Worm (Caenorhabditis elegans) whole organism, L1 larva: ENCODE results near the gene nfyc-1.

Experiments used
- C34B4.2 ChIP-seq: sonication (generic microtip); optimal IDR thresholded peaks from 2 replicates; lab custom pipeline; 2017; ENCODE audit warnings: mild to moderate bottlenecking, missing genetic modification characterization, missing compliant biosample characterization
- F16B12.6 ChIP-seq: fragments of 150-350 bp; optimal IDR thresholded peaks from 2 replicates; lab custom pipeline; 2014; ENCODE audit warnings: missing biosample characterization, missing genetic modification characterization
- Y116A8C.19 ChIP-seq: sonication (generic microtip); optimal IDR thresholded peaks from 2 replicates; lab custom pipeline; 2016; ENCODE audit warnings: missing compliant biosample characterization, missing genetic modification characterization, borderline replicate concordance
- alr-1 ChIP-seq: fragments of 200-800 bp; sonication (Bioruptor generic); optimal IDR thresholded peaks from 2 replicates; lab custom pipeline; 2018; ENCODE audit warnings: borderline replicate concordance, mild to moderate bottlenecking, missing genetic modification characterization, missing compliant biosample characterization
- aly-2 ChIP-seq: fragments of 150-350 bp; optimal IDR thresholded peaks from 2 replicates; lab custom pipeline; 2014; ENCODE audit warnings: missing biosample characterization, missing genetic modification characterization
- blmp-1 ChIP-seq: fragments of 150-350 bp; optimal IDR thresholded peaks from 2 replicates; lab custom pipeline; 2014; ENCODE audit warnings: missing biosample characterization, missing genetic modification characterization
- ceh-8 ChIP-seq: fragments of 200-800 bp; sonication (Bioruptor generic); optimal IDR thresholded peaks from 2 replicates; lab custom pipeline; 2018; ENCODE audit warnings: mild to moderate bottlenecking, missing genetic modification characterization, moderate library complexity, missing compliant biosample characterization
- ceh-82 ChIP-seq, 3 experiments: fragments of 150-350 bp in 1 of 3; sonication (generic microtip) in 2 of 3; optimal IDR thresholded peaks; 2 replicates each; lab custom pipeline; 2014 to 2017; ENCODE audit warnings: missing biosample characterization in 3 of 3, missing genetic modification characterization in 3 of 3
- ceh-88 ChIP-seq: fragments of 200-800 bp; sonication (Bioruptor generic); IDR thresholded peaks from 2 replicates; pipeline ENCODE4 v1.3.6; 2022; ENCODE audit warnings: missing genetic modification characterization, missing compliant biosample characterization
- efl-1 ChIP-seq, 4 experiments: fragments of 150-350 bp; optimal IDR thresholded peaks in 3 of 4; peaks in 1 of 4; 1 replicate in 1 of 4; 2 replicates in 3 of 4; lab custom pipeline; 2014; ENCODE audit warnings: missing biosample characterization in 2 of 4, missing genetic modification characterization in 2 of 4, missing genetic modification reagents in 2 of 4
- egl-13 ChIP-seq: sonication (generic microtip); optimal IDR thresholded peaks from 2 replicates; lab custom pipeline; 2016; ENCODE audit warnings: missing genotype, missing genetic modification reagents, missing genetic modification characterization, missing compliant biosample characterization
- ets-5 ChIP-seq: fragments of 200-800 bp; sonication (Bioruptor generic); IDR thresholded peaks from 2 replicates; pipeline ENCODE4 v1.3.6; 2022; ENCODE audit warnings: missing genetic modification characterization, missing compliant biosample characterization
- fos-1 ChIP-seq: fragments of 150-350 bp; optimal IDR thresholded peaks from 2 replicates; lab custom pipeline; 2014; ENCODE audit warnings: missing biosample characterization, missing genetic modification characterization
- hlh-17 ChIP-seq: fragments of 200-800 bp; sonication (Bioruptor generic); optimal IDR thresholded peaks from 2 replicates; lab custom pipeline; 2018; ENCODE audit warnings: missing genetic modification characterization, mild to moderate bottlenecking, missing compliant biosample characterization, moderate library complexity, borderline replicate concordance
- hlh-4 ChIP-seq: sonication (generic microtip); optimal IDR thresholded peaks from 2 replicates; lab custom pipeline; 2016; ENCODE audit warnings: mild to moderate bottlenecking, missing genetic modification characterization, missing compliant biosample characterization
- irx-1 ChIP-seq: sonication (generic microtip); optimal IDR thresholded peaks from 2 replicates; lab custom pipeline; 2016; ENCODE audit warnings: missing genetic modification characterization, missing compliant biosample characterization
- lin-13 ChIP-seq: fragments of 150-350 bp; optimal IDR thresholded peaks from 2 replicates; lab custom pipeline; 2014; ENCODE audit warnings: missing biosample characterization, missing genetic modification reagents, missing genetic modification characterization
- lin-39 ChIP-seq: fragments of 150-350 bp; optimal IDR thresholded peaks from 2 replicates; lab custom pipeline; 2014; ENCODE audit warnings: missing biosample characterization, missing genetic modification reagents, missing genetic modification characterization
- lir-3 ChIP-seq: sonication (generic microtip); optimal IDR thresholded peaks from 2 replicates; lab custom pipeline; 2016; ENCODE audit warnings: mild to moderate bottlenecking, missing genetic modification characterization, moderate library complexity, missing compliant biosample characterization; ENCODE audit not compliant: poor library complexity
- mdl-1 ChIP-seq, 2 experiments: fragments of 150-350 bp; optimal IDR thresholded peaks; 2 replicates each; lab custom pipeline; 2014 to 2017; ENCODE audit warnings: missing biosample characterization in 2 of 2, missing genetic modification characterization in 2 of 2, inconsistent platforms in 1 of 2
- mef-2 ChIP-seq: fragments of 150-350 bp; optimal IDR thresholded peaks from 2 replicates; lab custom pipeline; 2014; ENCODE audit warnings: missing biosample characterization, missing genetic modification characterization
- nhr-11 ChIP-seq: fragments of 150-350 bp; optimal IDR thresholded peaks from 2 replicates; lab custom pipeline; 2014; ENCODE audit warnings: missing biosample characterization, missing genetic modification characterization
- nhr-12 ChIP-seq: sonication (generic microtip); optimal IDR thresholded peaks from 2 replicates; lab custom pipeline; 2017; ENCODE audit warnings: missing biosample characterization, missing genetic modification characterization
- nhr-19 ChIP-seq: fragments of 200-800 bp; sonication (Bioruptor generic); conservative IDR thresholded peaks from 2 replicates; pipeline ENCODE4 v1.3.6; 2022; ENCODE audit warnings: missing genetic modification characterization, missing compliant biosample characterization
- nhr-237 ChIP-seq: fragments of 150-350 bp; optimal IDR thresholded peaks from 2 replicates; lab custom pipeline; 2014; ENCODE audit warnings: missing biosample characterization, missing genetic modification characterization
- nhr-47 ChIP-seq: sonication (generic microtip); optimal IDR thresholded peaks from 2 replicates; lab custom pipeline; 2016; ENCODE audit warnings: mild to moderate bottlenecking, missing genetic modification characterization, moderate library complexity, missing compliant biosample characterization
- nhr-71 ChIP-seq: sonication (generic microtip); optimal IDR thresholded peaks from 2 replicates; lab custom pipeline; 2016; ENCODE audit warnings: mild to moderate bottlenecking, missing genetic modification characterization, moderate library complexity, missing compliant biosample characterization
- nhr-77 ChIP-seq: fragments of 150-350 bp; optimal IDR thresholded peaks from 2 replicates; lab custom pipeline; 2014; ENCODE audit warnings: missing biosample characterization, missing genetic modification characterization
- pqm-1 ChIP-seq: sonication (generic microtip); optimal IDR thresholded peaks from 3 replicates; lab custom pipeline; 2017; ENCODE audit warnings: missing biosample characterization, missing genetic modification characterization
- skn-1 ChIP-seq: fragments of 150-350 bp; optimal IDR thresholded peaks from 2 replicates; lab custom pipeline; 2014; ENCODE audit warnings: missing biosample characterization, missing genetic modification characterization
- snpc-4 ChIP-seq: fragments of 150-350 bp; optimal IDR thresholded peaks from 2 replicates; lab custom pipeline; 2014; ENCODE audit warnings: missing biosample characterization, missing genetic modification characterization
- sox-4 ChIP-seq: sonication (generic microtip); optimal IDR thresholded peaks from 2 replicates; lab custom pipeline; 2016; ENCODE audit warnings: missing genetic modification characterization, missing compliant biosample characterization
- sup-37 ChIP-seq: fragments of 200-800 bp; sonication (Bioruptor generic); optimal IDR thresholded peaks from 2 replicates; lab custom pipeline; 2018; ENCODE audit warnings: mild to moderate bottlenecking, missing genetic modification characterization, missing compliant biosample characterization
- tbx-2 ChIP-seq: sonication (generic microtip); optimal IDR thresholded peaks from 2 replicates; lab custom pipeline; 2016; ENCODE audit warnings: missing genetic modification characterization, missing compliant biosample characterization
- tlp-1 ChIP-seq: fragments of 150-350 bp; optimal IDR thresholded peaks from 2 replicates; lab custom pipeline; 2014; ENCODE audit warnings: missing biosample characterization, missing genetic modification characterization
- unc-130 ChIP-seq: fragments of 150-350 bp; optimal IDR thresholded peaks from 2 replicates; lab custom pipeline; 2017; ENCODE audit warnings: missing biosample characterization, missing genetic modification characterization, inconsistent platforms
- unc-30 ChIP-seq: sonication (generic microtip); optimal IDR thresholded peaks from 2 replicates; lab custom pipeline; 2017; ENCODE audit warnings: missing biosample characterization, missing genetic modification characterization
- unc-86 ChIP-seq: sonication (generic microtip); optimal IDR thresholded peaks from 2 replicates; lab custom pipeline; 2016; ENCODE audit warnings: missing genetic modification characterization, missing compliant biosample characterization
- unc-98 ChIP-seq: fragments of 200-800 bp; sonication (Bioruptor generic); IDR thresholded peaks from 2 replicates; pipeline ENCODE4 v1.3.6; 2022; ENCODE audit warnings: missing genetic modification characterization, missing compliant biosample characterization
- zag-1 ChIP-seq: fragments of 150-350 bp; optimal IDR thresholded peaks from 2 replicates; lab custom pipeline; 2014; ENCODE audit warnings: missing biosample characterization, missing genetic modification characterization
- ztf-11 ChIP-seq, 2 experiments: sonication (generic microtip); optimal IDR thresholded peaks; 2 replicates each; lab custom pipeline; 2016 to 2017; ENCODE audit warnings: missing genetic modification characterization in 2 of 2, missing biosample characterization in 1 of 2, missing compliant biosample characterization in 1 of 2
- ztf-4 ChIP-seq: fragments of 150-350 bp; optimal IDR thresholded peaks from 2 replicates; lab custom pipeline; 2014; ENCODE audit warnings: missing biosample characterization, missing genetic modification characterization

Gene nfyc-1

DNA sequence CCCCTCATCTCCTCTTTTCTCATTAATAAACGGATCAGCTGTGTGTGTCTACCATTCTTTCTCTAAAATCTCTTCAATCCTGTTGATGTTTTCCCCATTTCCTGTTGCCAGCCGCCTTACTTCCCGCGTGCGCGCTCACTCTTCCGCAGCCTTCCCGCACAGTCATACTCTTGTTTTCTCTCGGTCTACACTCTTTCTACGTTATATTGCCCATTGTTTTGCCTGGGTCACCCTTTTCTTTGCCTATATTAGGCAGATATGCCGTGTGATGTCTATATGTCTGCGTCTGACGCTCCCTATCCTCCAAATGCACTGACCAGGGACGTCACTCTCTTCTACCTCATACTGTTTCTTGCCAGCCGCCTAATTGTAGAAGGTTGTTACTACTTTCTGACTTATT lies 22.6 kb downstream of the nfyc-1 start (continued):
- TF ChIP-seq aly-2 (tag; lab: Kevin White, UChicago): no peak
- TF ChIP-seq Y116A8C.19 (tag; lab: Kevin White, UChicago): no peak
- peak in 1 of 3 experiments; percentile 9 for TF ChIP-seq ceh-82 (tag; optimal IDR thresholded peaks at IDR 0.05; lab: Kevin White, UChicago)
- TF ChIP-seq unc-130 (tag; lab: Kevin White, UChicago): no peak
- no peak for TF ChIP-seq hlh-4 (tag; lab: Kevin White, UChicago)
- TF ChIP-seq pqm-1: no peak
- no peak for TF ChIP-seq unc-98 (GFP tag; lab: Robert Waterston, UW)
- TF ChIP-seq nhr-71 (tag; lab: Kevin White, UChicago): peak; percentile 64
- TF ChIP-seq zag-1 (tag; lab: Kevin White, UChicago): no peak
- TF ChIP-seq hlh-17: no peak
- TF ChIP-seq C34B4.2 (tag; lab: Kevin White, UChicago): no peak
- no peak for TF ChIP-seq nhr-19 (GFP tag; lab: Robert Waterston, UW)
- no peak for TF ChIP-seq ceh-88 (GFP tag; lab: Robert Waterston, UW)
- no peak for TF ChIP-seq skn-1 (tag; lab: Kevin White, UChicago)
- no peak for TF ChIP-seq egl-13
- TF ChIP-seq ets-5 (GFP tag; lab: Robert Waterston, UW): no peak
- peak; percentile 21 for TF ChIP-seq ztf-4 (tag; lab: Kevin White, UChicago)
- peak; percentile 30 for TF ChIP-seq ceh-8 (GFP tag; lab: Kevin White, UChicago)
- peak; percentile 27 to 38 for TF ChIP-seq efl-1 (optimal IDR thresholded peaks at IDR 0.05; lab: Kevin White, UChicago)
- no peak for TF ChIP-seq efl-1 (GFP tag; optimal IDR thresholded peaks at IDR 0.05 in 1 of 2; lab: Kevin White, UChicago)
- no peak for TF ChIP-seq nhr-237 (tag; lab: Kevin White, UChicago)
- TF ChIP-seq nhr-77: no peak
- TF ChIP-seq fos-1 (tag; lab: Kevin White, UChicago): peak; percentile 22
- no peak for TF ChIP-seq mef-2
- no peak for TF ChIP-seq unc-30 (tag; lab: Kevin White, UChicago)
- no peak for TF ChIP-seq lin-39
- TF ChIP-seq mdl-1 (tag; optimal IDR thresholded peaks at IDR 0.05; lab: Kevin White, UChicago): peak in 1 of 2 experiments; percentile 55
- TF ChIP-seq sup-37 (GFP tag; lab: Kevin White, UChicago): no peak
- TF ChIP-seq lir-3 (tag; lab: Kevin White, UChicago): no peak
- TF ChIP-seq irx-1: no peak
- no peak for TF ChIP-seq snpc-4
- TF ChIP-seq nhr-12: no peak

DNA sequence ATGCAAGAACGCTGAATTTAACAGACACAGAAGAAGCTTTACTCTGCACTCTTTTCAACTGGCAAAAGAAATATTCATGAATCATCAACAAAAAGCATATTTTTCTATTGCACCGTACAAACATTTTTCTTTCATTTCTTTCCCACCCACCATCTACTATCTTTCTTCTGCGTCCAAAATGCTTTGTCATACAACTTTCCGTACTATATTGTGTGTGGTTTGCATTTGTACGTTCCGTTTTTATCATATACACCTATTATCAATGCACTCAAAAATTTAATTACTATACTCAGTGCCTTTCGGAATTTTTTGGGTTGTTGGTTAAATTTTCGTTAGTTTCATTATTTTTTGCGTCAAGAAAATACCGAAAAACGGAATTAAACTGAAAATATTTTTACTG lies 24.0 kb downstream of the nfyc-1 start:
- TF ChIP-seq unc-86 (tag; lab: Kevin White, UChicago) (no peak), aly-2 (tag; lab: Kevin White, UChicago) (no peak), blmp-1 (tag; lab: Kevin White, UChicago) (no peak), egl-13 (no peak), ztf-11 (tag; optimal IDR thresholded peaks at IDR 0.05; lab: Kevin White, UChicago) (no peak), alr-1 (tag; lab: Kevin White, UChicago) (no peak), tlp-1 (tag; lab: Kevin White, UChicago) (no peak), nhr-47 (no peak), nhr-11 (no peak), Y116A8C.19 (tag; lab: Kevin White, UChicago) (no peak), lin-13 (GFP tag; lab: Kevin White, UChicago) (no peak), F16B12.6 (tag; lab: Kevin White, UChicago) (no peak), sox-4 (no peak), tbx-2 (tag; lab: Kevin White, UChicago) (no peak)
- TF ChIP-seq, all 84 proteins: peak for 0
